Fruit fly (Drosophila melanogaster): ENCODE results near the gene CG34161.

dm6 chr2L:10553692-10554091 is 27.8 kb downstream of the CG34161 start:
- TF ChIP-seq insv (optimal IDR thresholded peaks at IDR 0.05) (no peak), Sin3A (optimal IDR thresholded peaks at IDR 0.05) (no peak), h (optimal IDR thresholded peaks at IDR 0.05) (no peak), ttk (optimal IDR thresholded peaks at IDR 0.05) (no peak)
